Worm (Caenorhabditis elegans): ENCODE data around the gene srsx-36.

srsx-36 gene

DNA sequence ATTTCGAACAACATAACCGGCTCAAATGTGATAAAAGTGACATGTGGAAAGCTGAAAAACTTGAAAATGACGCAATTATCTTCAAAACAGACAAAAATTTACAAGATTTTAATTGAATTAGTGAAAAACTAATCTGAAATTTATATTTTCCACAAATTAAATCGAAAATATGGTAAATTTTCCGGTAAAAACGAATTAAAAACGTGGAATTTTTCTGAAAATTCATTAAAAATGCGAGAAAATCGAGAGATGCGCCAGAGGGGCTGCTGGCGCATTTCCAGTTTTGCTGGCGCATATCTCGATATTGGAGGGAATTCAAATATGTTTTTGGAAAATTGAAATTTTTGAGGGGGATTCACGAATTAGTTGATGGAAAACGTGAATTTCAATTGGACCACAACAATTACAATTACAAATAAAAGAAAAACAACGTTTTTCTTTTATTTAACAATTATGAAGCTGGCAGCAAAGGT lies 43.3 kb downstream of the srsx-36 start, which contains the start of the genes haf-3 and F57A10.2 (continued):
- TF ChIP-seq ceh-18 (tag; optimal IDR thresholded peaks at IDR 0.05) (peak; percentile 32), gmeb-2 (tag; optimal IDR thresholded peaks at IDR 0.05) (peak; percentile 8), dve-1 (tag; optimal IDR thresholded peaks at IDR 0.05) (peak; percentile 52)

ce11 chrV:15758449-15758848 lies 51.0 kb downstream of the srsx-36 start, which contains the start of gene str-9:
Gene str-9, plus strand, starts transcription at chrV:15758749.
- TF ChIP-seq pha-4 (tag; optimal IDR thresholded peaks at IDR 0.05) (no peak), unc-86 (tag; optimal IDR thresholded peaks at IDR 0.05) (no peak), fkh-6 (tag; optimal IDR thresholded peaks at IDR 0.05) (no peak), rnt-1 (tag; optimal IDR thresholded peaks at IDR 0.05) (no peak), madf-2 (tag; optimal IDR thresholded peaks at IDR 0.05) (no peak), ceh-30 (tag; optimal IDR thresholded peaks at IDR 0.05) (no peak), hlh-15 (tag; optimal IDR thresholded peaks at IDR 0.05) (no peak), mec-3 (tag; optimal IDR thresholded peaks at IDR 0.05; ENCODE audit: borderline replicate concordance) (no peak), ahr-1 (tag; optimal IDR thresholded peaks at IDR 0.05) (no peak), dve-1 (tag; optimal IDR thresholded peaks at IDR 0.05) (no peak), hlh-6 (tag; optimal IDR thresholded peaks at IDR 0.05) (no peak), unc-55 (GFP tag; optimal IDR thresholded peaks at IDR 0.05) (no peak), nhr-11 (tag; optimal IDR thresholded peaks at IDR 0.05) (no peak), fax-1 (tag; optimal IDR thresholded peaks at IDR 0.05) (no peak), ama-1 (optimal IDR thresholded peaks at IDR 0.05) (no peak)

Measured in whole organism, late embryonic.